Fruit fly (Drosophila melanogaster) whole organism, embryonic: ENCODE measurements around the gene ALiX.

ENCODE experiments used
- Awh ChIP-seq: fragments of 200-800 bp; sonication (Bioruptor generic); IDR thresholded peaks from 2 replicates; pipeline ENCODE4, ENCODE4 v1.3.6; 2022; ENCODE audit warnings: missing biosample characterization, missing genetic modification characterization
- Bgb ChIP-seq: fragments of 200-800 bp; sonication (Bioruptor generic); IDR thresholded peaks from 2 replicates; pipeline ENCODE4 v1.3.6; 2022; ENCODE audit warnings: missing biosample characterization, missing genetic modification characterization; ENCODE audit not compliant: partially characterized antibody
- CG10431 ChIP-seq: fragments of 200-800 bp; sonication (Bioruptor generic); optimal IDR thresholded peaks from 3 replicates; lab custom pipeline; 2018; ENCODE audit warnings: missing biosample characterization, mild to moderate bottlenecking, missing genetic modification characterization
- CG11085 ChIP-seq: fragments of 200-800 bp; sonication (Bioruptor generic); IDR thresholded peaks from 2 replicates; pipeline ENCODE4 v1.3.6; 2022; ENCODE audit warnings: missing biosample characterization, missing genetic modification characterization
- CG1832 ChIP-seq: fragments of 200-800 bp; sonication (Bioruptor generic); optimal IDR thresholded peaks from 2 replicates; lab custom pipeline; 2017; ENCODE audit warnings: missing biosample characterization, mild to moderate bottlenecking, missing genetic modification characterization, inconsistent platforms
- CG2129 ChIP-seq: fragments of 200-800 bp; sonication (Bioruptor generic); IDR thresholded peaks from 2 replicates; pipeline ENCODE4 v1.3.6; 2022; ENCODE audit warnings: missing biosample characterization, missing genetic modification characterization; ENCODE audit not compliant: partially characterized antibody
- CG2875 ChIP-seq: fragments of 200-800 bp; sonication (Bioruptor generic); optimal IDR thresholded peaks from 2 replicates; lab custom pipeline; 2017; ENCODE audit warnings: missing biosample characterization, mild to moderate bottlenecking, missing genetic modification characterization, missing genetic modification reagents
- CG31224 ChIP-seq: fragments of 200-800 bp; sonication (Bioruptor generic); IDR thresholded peaks from 2 replicates; pipeline ENCODE4 v1.3.6; 2022; ENCODE audit warnings: missing biosample characterization, missing genetic modification characterization
- CG3726 ChIP-seq: fragments of 200-800 bp; sonication (Bioruptor generic); IDR thresholded peaks from 3 replicates; pipeline ENCODE4, ENCODE4 v1.3.6; 2022; ENCODE audit warnings: missing biosample characterization, missing genetic modification characterization
- CG4617 ChIP-seq: fragments of 200-800 bp; sonication (Bioruptor generic); optimal IDR thresholded peaks from 3 replicates; lab custom pipeline; 2016; ENCODE audit warnings: missing biosample characterization, missing genetic modification characterization, borderline replicate concordance
- CG6689 ChIP-seq: fragments of 200-800 bp; sonication (Bioruptor generic); IDR thresholded peaks from 2 replicates; pipeline ENCODE4 v1.3.6; 2022; ENCODE audit warnings: missing biosample characterization, missing genetic modification characterization
- CG7271 ChIP-seq: fragments of 200-800 bp; sonication (Bioruptor generic); optimal IDR thresholded peaks from 2 replicates; lab custom pipeline; 2018; ENCODE audit warnings: missing biosample characterization, mild to moderate bottlenecking, missing genetic modification characterization, moderate library complexity
- CG7928 ChIP-seq: fragments of 200-800 bp; sonication (Bioruptor generic); optimal IDR thresholded peaks from 2 replicates; lab custom pipeline; 2017; ENCODE audit warnings: missing biosample characterization, mild to moderate bottlenecking, missing genetic modification characterization
- Doc3 ChIP-seq: fragments of 200-800 bp; sonication (Bioruptor generic); IDR thresholded peaks from 3 replicates; pipeline ENCODE4 v1.3.6; 2022; ENCODE audit warnings: missing biosample characterization, missing genetic modification characterization; ENCODE audit not compliant: partially characterized antibody
- Drgx ChIP-seq: fragments of 200-800 bp; sonication (Bioruptor generic); IDR thresholded peaks from 2 replicates; pipeline ENCODE4 v1.3.6; 2022; ENCODE audit warnings: missing biosample characterization, missing genetic modification characterization
- Gug ChIP-seq: fragments of 200-800 bp; sonication (Bioruptor generic); IDR thresholded peaks from 4 replicates; pipeline ENCODE4 v1.3.6; 2022; ENCODE audit warnings: missing biosample characterization, missing genetic modification characterization
- HLH3B ChIP-seq: fragments of 200-800 bp; sonication (Bioruptor generic); IDR thresholded peaks from 2 replicates; pipeline ENCODE4 v1.3.6; 2022; ENCODE audit warnings: missing biosample characterization, missing genetic modification characterization
- HLHmδ ChIP-seq: fragments of 200-800 bp; sonication (Bioruptor generic); optimal IDR thresholded peaks from 2 replicates; lab custom pipeline; 2018; ENCODE audit warnings: missing biosample characterization, mild to moderate bottlenecking, missing genetic modification characterization, moderate library complexity
- Hey ChIP-seq: fragments of 200-800 bp; sonication (Bioruptor generic); optimal IDR thresholded peaks from 3 replicates; lab custom pipeline; 2018; ENCODE audit warnings: missing biosample characterization, mild to moderate bottlenecking, missing genetic modification characterization
- Jarid2 ChIP-seq: fragments of 200-800 bp; sonication (Bioruptor generic); optimal IDR thresholded peaks from 3 replicates; lab custom pipeline; 2017; ENCODE audit warnings: mild to moderate bottlenecking, missing biosample characterization, missing genetic modification reagents, missing genetic modification characterization
- Med ChIP-seq: fragments of 200-800 bp; sonication (Bioruptor generic); peaks from one replicate; lab custom pipeline; 2016; ENCODE audit warnings: missing biosample characterization, missing genetic modification characterization, mild to moderate bottlenecking, inconsistent platforms, moderate library complexity
- Meics ChIP-seq: fragments of 200-800 bp; sonication (Bioruptor generic); optimal IDR thresholded peaks from 2 replicates; lab custom pipeline; 2017; ENCODE audit warnings: missing biosample characterization, mild to moderate bottlenecking, missing genetic modification characterization
- NFAT ChIP-seq: fragments of 200-800 bp; sonication (Bioruptor generic); IDR thresholded peaks from 2 replicates; pipeline ENCODE4 v1.3.6; 2022; ENCODE audit warnings: missing biosample characterization, missing genetic modification characterization
- Six4 ChIP-seq: fragments of 200-800 bp; sonication (Bioruptor generic); optimal IDR thresholded peaks from 2 replicates; lab custom pipeline; 2016; ENCODE audit warnings: missing biosample characterization, missing genetic modification characterization
- Stat92E ChIP-seq, 3 experiments: fragments of >200 bp in 2 of 3; fragments of 200-800 bp in 1 of 3; sonication (Bioruptor generic) in 1 of 3; optimal IDR thresholded peaks; 2 replicates each; lab custom pipeline; 2017 to 2019; ENCODE audit warnings: missing biosample characterization in 3 of 3, missing genetic modification characterization in 3 of 3, mild to moderate bottlenecking in 1 of 3, moderate library complexity in 1 of 3
- Trl ChIP-seq, 3 experiments: fragments of >200 bp in 2 of 3; fragments of 200-800 bp in 1 of 3; sonication (Bioruptor generic) in 1 of 3; optimal IDR thresholded peaks; 2 replicates in 1 of 3; 3 replicates in 2 of 3; lab custom pipeline; 2016 to 2017; ENCODE audit warnings: missing biosample characterization in 1 of 3, missing genetic modification characterization in 1 of 3
- Usf ChIP-seq: fragments of 200-800 bp; sonication (Bioruptor generic); optimal IDR thresholded peaks from 2 replicates; lab custom pipeline; 2017; ENCODE audit warnings: missing genotype, missing biosample characterization, missing genetic modification characterization
- amos ChIP-seq: fragments of 200-800 bp; sonication (Bioruptor generic); IDR thresholded peaks from 2 replicates; pipeline ENCODE4 v1.3.6; 2022; ENCODE audit warnings: missing biosample characterization, missing genetic modification characterization; ENCODE audit not compliant: partially characterized antibody
- ase ChIP-seq: fragments of 200-800 bp; sonication (Bioruptor generic); IDR thresholded peaks from 3 replicates; pipeline ENCODE4 v1.3.6; 2022; ENCODE audit warnings: missing biosample characterization, missing genetic modification characterization
- chinmo ChIP-seq: fragments of 200-800 bp; sonication (Bioruptor generic); IDR thresholded peaks from 4 replicates; pipeline ENCODE4 v1.3.6; 2022; ENCODE audit warnings: missing biosample characterization, missing genetic modification characterization; ENCODE audit not compliant: partially characterized antibody
- croc ChIP-seq: fragments of 200-800 bp; sonication (Bioruptor generic); conservative IDR thresholded peaks from 3 replicates; pipeline ENCODE4 v1.3.6; 2022; ENCODE audit warnings: missing biosample characterization, missing genetic modification characterization
- da ChIP-seq: fragments of 200-800 bp; sonication (Bioruptor generic); optimal IDR thresholded peaks from 2 replicates; lab custom pipeline; 2016; ENCODE audit warnings: missing biosample characterization, missing genetic modification characterization
- dm ChIP-seq: fragments of 200-800 bp; sonication (Bioruptor generic); optimal IDR thresholded peaks from 3 replicates; lab custom pipeline; 2016; ENCODE audit warnings: missing biosample characterization, missing genetic modification characterization
- fu2 ChIP-seq: fragments of 200-800 bp; sonication (Bioruptor generic); optimal IDR thresholded peaks from 2 replicates; lab custom pipeline; 2016; ENCODE audit warnings: missing biosample characterization, missing genetic modification characterization
- gfzf ChIP-seq: fragments of 200-800 bp; sonication (Bioruptor generic); optimal IDR thresholded peaks from 2 replicates; lab custom pipeline; 2016; ENCODE audit warnings: missing biosample characterization, mild to moderate bottlenecking, missing genetic modification characterization, moderate library complexity
- grn ChIP-seq: fragments of 200-800 bp; sonication (Bioruptor generic); optimal IDR thresholded peaks from 3 replicates; lab custom pipeline; 2017; ENCODE audit warnings: missing biosample characterization, missing genetic modification characterization
- ham ChIP-seq: fragments of 200-800 bp; sonication (Bioruptor generic); IDR thresholded peaks from 2 replicates; pipeline ENCODE4 v1.3.6; 2022; ENCODE audit warnings: missing biosample characterization, missing genetic modification characterization
- lilli ChIP-seq: fragments of 200-800 bp; sonication (Bioruptor generic); optimal IDR thresholded peaks from 3 replicates; lab custom pipeline; 2016; ENCODE audit warnings: missing biosample characterization, missing genetic modification characterization
- oc ChIP-seq: fragments of 200-800 bp; sonication (Bioruptor generic); optimal IDR thresholded peaks from 2 replicates; lab custom pipeline; 2018; ENCODE audit warnings: missing biosample characterization, mild to moderate bottlenecking, missing genetic modification characterization, moderate library complexity
- otp ChIP-seq: fragments of 200-800 bp; sonication (Bioruptor generic); IDR thresholded peaks from 3 replicates; pipeline ENCODE4, ENCODE4 v1.3.6; 2022; ENCODE audit warnings: missing biosample characterization, missing genetic modification characterization
- p53 ChIP-seq: fragments of 200-800 bp; sonication (Bioruptor generic); optimal IDR thresholded peaks from 2 replicates; lab custom pipeline; 2016; ENCODE audit warnings: missing biosample characterization, missing genetic modification characterization
- slbo ChIP-seq: fragments of 200-800 bp; sonication (Bioruptor generic); IDR thresholded peaks from 2 replicates; pipeline ENCODE4 v1.3.6; 2022; ENCODE audit warnings: missing biosample characterization, missing genetic modification characterization
- sug ChIP-seq: fragments of 200-800 bp; optimal IDR thresholded peaks from 2 replicates; lab custom pipeline; 2019; ENCODE audit warnings: missing biosample characterization, mild to moderate bottlenecking, missing genetic modification characterization, moderate library complexity
- tin ChIP-seq: fragments of 200-800 bp; sonication (Bioruptor generic); optimal IDR thresholded peaks from 3 replicates; lab custom pipeline; 2016; ENCODE audit warnings: missing biosample characterization, missing genetic modification characterization
- trh ChIP-seq: fragments of 200-800 bp; sonication (Bioruptor generic); optimal IDR thresholded peaks from 2 replicates; lab custom pipeline; 2016; ENCODE audit warnings: missing biosample characterization, missing genetic modification characterization
- ttk ChIP-seq: fragments of 200-800 bp; sonication (Bioruptor generic); IDR thresholded peaks from 2 replicates; pipeline ENCODE4 v2.1.2; 2022; ENCODE audit warnings: missing biosample characterization, missing genetic modification characterization
- tup ChIP-seq: fragments of 200-800 bp; sonication (Bioruptor generic); optimal IDR thresholded peaks from 2 replicates; lab custom pipeline; 2016; ENCODE audit warnings: missing biosample characterization, mild to moderate bottlenecking, missing genetic modification characterization, moderate library complexity

ALiX gene

dm6 chr3R:27737038-27737437 lies 37.1 kb upstream of the ALiX start:
- TF ChIP-seq sug (tag; lab: Kevin White, UChicago) (peak; percentile 14), Med (GFP tag; lab: Kevin White, UChicago) (peak; percentile 42), HLHmδ (GFP tag; lab: Kevin White, UChicago) (no peak), fu2 (no peak), da (GFP tag; lab: Kevin White, UChicago) (no peak)
- TF ChIP-seq, all 482 proteins: peak for 2

dm6 chr3R:27736367-27737005 lies 36.6 kb upstream of the ALiX start, which contains the start of gene Ets98B:
TSS of gene Ets98B (plus strand) at chr3R:27736538.
- TF ChIP-seq Hey (tag; lab: Kevin White, UChicago) (no peak), Jarid2 (GFP tag; lab: Kevin White, UChicago) (peak; percentile 18), amos (GFP tag; lab: Robert Waterston, UW) (no peak; the same call in 1 of the 2 replicates), ttk (peak; percentile 19; the same call in 1 of the 2 replicates), oc (tag; lab: Kevin White, UChicago) (peak; percentile 52), NFAT (GFP tag; lab: Robert Waterston, UW) (0 out of 2 replicates have a peak, but pooled peaks have one; percentile 32), trh (GFP tag; lab: Kevin White, UChicago) (no peak), croc (GFP tag; lab: Robert Waterston, UW) (no peak), CG31224 (no peak), Trl (optimal IDR thresholded peaks at IDR 0.05; lab: Kevin White, UChicago) (peak; percentile 31 to 58), Trl (GFP tag; optimal IDR thresholded peaks at IDR 0.05; lab: Kevin White, UChicago) (no peak), Stat92E (GFP tag; optimal IDR thresholded peaks at IDR 0.05; lab: Kevin White, UChicago) (no peak), chinmo (GFP tag; lab: Robert Waterston, UW) (peak; percentile 70; the same call in 1 of the 4 replicates), Gug (GFP tag; lab: Robert Waterston, UW) (no peak), slbo (GFP tag; lab: Robert Waterston, UW) (0 out of 2 replicates have a peak, but pooled peaks have one; percentile 5), otp (no peak), p53 (GFP tag; lab: Kevin White, UChicago) (no peak), Usf (no peak), tup (GFP tag; lab: Kevin White, UChicago) (no peak), ham (GFP tag; lab: Robert Waterston, UW) (no peak), lilli (GFP tag; lab: Kevin White, UChicago) (no peak), Drgx (GFP tag; lab: Robert Waterston, UW) (0 out of 2 replicates have a peak, but pooled peaks have one; percentile 18), Bgb (GFP tag; lab: Robert Waterston, UW) (no peak), CG11085 (GFP tag; lab: Robert Waterston, UW) (no peak), CG7928 (no peak), CG2129 (GFP tag; lab: Robert Waterston, UW) (no peak), CG2875 (GFP tag; lab: Kevin White, UChicago) (no peak), CG3726 (GFP tag; lab: Robert Waterston, UW) (0 out of 3 replicates have a peak, but pooled peaks have one; percentile 27), Med (GFP tag; lab: Kevin White, UChicago) (peak; percentile 7), Six4 (GFP tag; lab: Kevin White, UChicago) (no peak), HLH3B (GFP tag; lab: Robert Waterston, UW) (no peak), CG7271 (no peak), tin (GFP tag; lab: Kevin White, UChicago) (no peak), CG1832 (GFP tag; lab: Kevin White, UChicago) (peak; percentile 47), Doc3 (GFP tag; lab: Robert Waterston, UW) (no peak), Meics (peak; percentile 59), CG10431 (GFP tag; lab: Kevin White, UChicago) (no peak), ase (GFP tag; lab: Robert Waterston, UW) (0 out of 3 replicates have a peak, but pooled peaks have one; percentile 20), grn (GFP tag; lab: Kevin White, UChicago) (peak; percentile 17), dm (GFP tag; lab: Kevin White, UChicago) (no peak), gfzf (GFP tag; lab: Kevin White, UChicago) (no peak), Awh (GFP tag; lab: Robert Waterston, UW) (no peak), CG4617 (GFP tag; lab: Kevin White, UChicago) (no peak), CG6689 (no peak)
